Fruit fly (Drosophila melanogaster) whole organism, prepupa: ENCODE data around the gene CG6726.

ENCODE experiments used
- CG11294 ChIP-seq: fragments of 200-800 bp; sonication (Bioruptor generic); IDR thresholded peaks from 2 replicates; pipeline ENCODE4 v1.3.6; 2022; ENCODE audit warnings: missing biosample characterization, missing genetic modification characterization
- CG11902 ChIP-seq: fragments of 200-800 bp; sonication (Bioruptor generic); optimal IDR thresholded peaks from 3 replicates; lab custom pipeline; 2016; ENCODE audit warnings: missing biosample characterization, missing genetic modification characterization
- CG31627 ChIP-seq: fragments of 200-800 bp; sonication (Bioruptor generic); optimal IDR thresholded peaks from 3 replicates; lab custom pipeline; 2016; ENCODE audit warnings: missing biosample characterization, missing genetic modification characterization
- CG8632 ChIP-seq: fragments of 200-800 bp; sonication (Bioruptor generic); optimal IDR thresholded peaks from 3 replicates; lab custom pipeline; 2016; ENCODE audit warnings: missing biosample characterization, missing genetic modification characterization
- Eip78C ChIP-seq: fragments of 200-800 bp; sonication (Bioruptor generic); peaks from one replicate; lab custom pipeline; 2016; ENCODE audit warnings: missing biosample characterization, missing genetic modification characterization
- Smox ChIP-seq: fragments of 200-800 bp; sonication (Bioruptor generic); optimal IDR thresholded peaks from 3 replicates; lab custom pipeline; 2016; ENCODE audit warnings: missing biosample characterization, missing genetic modification characterization
- cyc ChIP-seq: fragments of 200-800 bp; sonication (Bioruptor generic); optimal IDR thresholded peaks from 3 replicates; lab custom pipeline; 2016; ENCODE audit warnings: missing biosample characterization, missing genetic modification characterization
- ss ChIP-seq, 2 experiments: fragments of 200-800 bp; sonication (Bioruptor generic); optimal IDR thresholded peaks; 2 replicates in 1 of 2; 3 replicates in 1 of 2; lab custom pipeline; 2017 to 2018; ENCODE audit warnings: mild to moderate bottlenecking in 2 of 2, missing biosample characterization in 2 of 2, missing genetic modification characterization in 2 of 2, moderate library complexity in 1 of 2

DNA sequence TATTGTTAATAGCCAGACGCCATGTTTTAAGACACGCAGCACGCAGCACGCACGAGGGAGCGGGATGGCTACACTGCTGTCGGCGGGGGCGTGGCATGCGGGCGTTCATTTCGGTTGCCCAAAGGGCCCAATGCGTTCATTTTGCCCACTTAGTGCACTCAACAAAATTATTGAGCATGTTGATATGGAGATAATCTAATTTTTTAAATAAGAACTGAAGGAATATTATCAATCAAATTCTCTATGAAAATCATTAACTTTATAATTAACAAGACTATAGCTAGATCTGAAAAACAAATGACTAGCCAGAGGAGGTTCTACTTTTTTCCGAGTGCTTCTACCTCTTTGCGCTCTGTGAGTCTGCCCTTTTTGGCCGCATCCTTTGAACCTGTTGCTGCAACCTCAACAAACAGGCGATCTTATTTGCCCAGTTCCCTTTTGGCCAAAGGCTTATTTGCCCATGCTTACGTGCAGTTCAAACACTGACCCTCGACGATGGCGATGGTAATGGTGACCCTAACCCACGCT, 41.8 kb downstream of the CG6726 start:
- TF ChIP-seq Smox (GFP tag; lab: Kevin White, UChicago) (no peak), CG31627 (GFP tag; lab: Kevin White, UChicago) (no peak), CG8632 (GFP tag; lab: Kevin White, UChicago) (no peak), Eip78C (peak; percentile 44), cyc (GFP tag; lab: Kevin White, UChicago) (no peak), ss (GFP tag; optimal IDR thresholded peaks at IDR 0.05; lab: Kevin White, UChicago) (peak in 1 of 2 experiments; percentile 11), CG11294 (GFP tag; lab: Robert Waterston, UW) (no peak), CG11902 (GFP tag; lab: Kevin White, UChicago) (no peak)
